Worm (Caenorhabditis elegans) whole organism, early embryonic: ENCODE results near the gene clip-1.

Source experiments
- ama-1 ChIP-seq: fragments of 150-350 bp; optimal IDR thresholded peaks from 2 replicates; lab custom pipeline; 2014
- ets-7 ChIP-seq: sonication (generic microtip); optimal IDR thresholded peaks from 2 replicates; lab custom pipeline; 2016; ENCODE audit warnings: missing genotype, missing genetic modification characterization, missing compliant biosample characterization
- hmbx-1 ChIP-seq: sonication (generic microtip); optimal IDR thresholded peaks from 2 replicates; lab custom pipeline; 2016; ENCODE audit warnings: mild to moderate bottlenecking, missing genetic modification characterization, missing compliant biosample characterization
- tbx-11 ChIP-seq: fragments of 200-800 bp; sonication (Bioruptor generic); IDR thresholded peaks from 2 replicates; pipeline ENCODE4 v1.3.6; 2022; ENCODE audit warnings: missing genetic modification characterization, missing compliant biosample characterization

DNA sequence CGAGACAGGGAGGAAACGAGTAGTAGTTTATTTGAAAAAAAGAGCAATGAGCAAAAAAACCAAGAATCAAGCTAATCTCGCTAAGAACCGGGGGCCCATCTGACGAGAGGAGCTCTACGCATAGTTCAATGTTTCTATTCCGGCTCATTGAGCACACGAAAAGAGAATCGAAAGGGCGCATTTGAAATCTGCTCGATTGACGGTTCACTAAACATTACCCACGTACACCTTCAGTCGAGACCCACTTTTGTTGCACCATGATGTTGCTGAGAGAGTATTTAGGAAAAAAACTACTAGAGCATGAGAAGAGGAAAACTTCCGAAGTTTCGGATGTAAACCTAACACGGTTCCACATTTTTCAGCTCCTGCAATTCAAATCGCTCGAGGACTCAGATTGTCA, 43.9 kb downstream of the clip-1 start:
- TF ChIP-seq ets-7 (tag; lab: Kevin White, UChicago) (no peak), hmbx-1 (tag; lab: Kevin White, UChicago) (no peak), ama-1 (lab: Kevin White, UChicago) (no peak), tbx-11 (GFP tag; lab: Robert Waterston, UW) (no peak)
